Worm (Caenorhabditis elegans) whole organism, L4 larva: ENCODE data around the gene Y62H9A.16.

ENCODE experiments used
- ceh-20 ChIP-seq: fragments of 200-800 bp; sonication (Bioruptor generic); IDR thresholded peaks from 2 replicates; pipeline ENCODE4 v1.3.6; 2022; ENCODE audit warnings: missing genetic modification reagents, missing genetic modification characterization, missing compliant biosample characterization
- ctbp-1 ChIP-seq: fragments of 200-800 bp; sonication (Bioruptor generic); IDR thresholded peaks from 2 replicates; pipeline ENCODE4 v1.3.6; 2022; ENCODE audit warnings: missing genetic modification reagents, missing genetic modification characterization, missing compliant biosample characterization
- daf-12 ChIP-seq: fragments of 150-350 bp; optimal IDR thresholded peaks from 2 replicates; lab custom pipeline; 2014; ENCODE audit warnings: missing biosample characterization, missing genetic modification reagents, missing genetic modification characterization
- egl-27 ChIP-seq: sonication (generic microtip); optimal IDR thresholded peaks from 3 replicates; lab custom pipeline; 2017; ENCODE audit warnings: missing biosample characterization, missing genetic modification reagents, missing genetic modification characterization
- lin-13 ChIP-seq: fragments of 150-350 bp; optimal IDR thresholded peaks from 2 replicates; lab custom pipeline; 2014; ENCODE audit warnings: missing biosample characterization, missing genetic modification reagents, missing genetic modification characterization
- lir-3 ChIP-seq: sonication (generic microtip); optimal IDR thresholded peaks from 2 replicates; lab custom pipeline; 2016; ENCODE audit warnings: mild to moderate bottlenecking, missing genetic modification characterization, missing compliant biosample characterization
- mdl-1 ChIP-seq, 2 experiments: fragments of 150-350 bp in 1 of 2; sonication (generic microtip) in 1 of 2; optimal IDR thresholded peaks; 2 replicates each; lab custom pipeline; 2014 to 2017; ENCODE audit warnings: missing biosample characterization in 2 of 2, missing genetic modification characterization in 2 of 2
- mep-1 ChIP-seq: fragments of 150-350 bp; sonication (generic microtip); optimal IDR thresholded peaks from 3 replicates; lab custom pipeline; 2014; ENCODE audit warnings: missing biosample characterization, missing genetic modification characterization
- mxl-2 ChIP-seq: fragments of 200-800 bp; sonication (Bioruptor generic); conservative IDR thresholded peaks from 2 replicates; pipeline ENCODE4 v1.3.6; 2022; ENCODE audit warnings: missing genetic modification reagents, missing genetic modification characterization, missing compliant biosample characterization
- nhr-11 ChIP-seq: fragments of 150-350 bp; optimal IDR thresholded peaks from 2 replicates; lab custom pipeline; 2014; ENCODE audit warnings: missing biosample characterization, missing genetic modification characterization
- nhr-25 ChIP-seq: sonication (generic microtip); optimal IDR thresholded peaks from 2 replicates; lab custom pipeline; 2017; ENCODE audit warnings: missing genetic modification characterization, mild to moderate bottlenecking, missing compliant biosample characterization, antibody characterized with exemption, moderate library complexity, borderline replicate concordance; ENCODE audit not compliant: insufficient read depth
- nhr-28 ChIP-seq: fragments of 150-350 bp; optimal IDR thresholded peaks from 2 replicates; lab custom pipeline; 2014; ENCODE audit warnings: missing biosample characterization, missing genetic modification characterization
- rbr-2 ChIP-seq: sonication (generic microtip); optimal IDR thresholded peaks from 2 replicates; lab custom pipeline; 2016; ENCODE audit warnings: missing genotype, missing genetic modification characterization, missing compliant biosample characterization
- unc-62 ChIP-seq, 3 experiments: fragments of 150-350 bp in 1 of 3; sonication (generic microtip); optimal IDR thresholded peaks in 2 of 3; peaks in 1 of 3; 1 replicate in 1 of 3; 2 replicates in 2 of 3; lab custom pipeline; 2014 to 2017; ENCODE audit warnings: missing biosample characterization in 3 of 3, missing genetic modification characterization in 3 of 3, missing genetic modification reagents in 3 of 3, missing genotype in 1 of 3

- TF ChIP-seq lin-13 (GFP tag; lab: Kevin White, UChicago) (no peak), mep-1 (tag; lab: Kevin White, UChicago) (no peak), ceh-20 (GFP tag; lab: Robert Waterston, UW) (no peak), mxl-2 (GFP tag; lab: Robert Waterston, UW) (no peak), daf-12 (tag; lab: Kevin White, UChicago) (no peak), egl-27 (tag; lab: Kevin White, UChicago) (no peak), unc-62 (GFP tag; optimal IDR thresholded peaks at IDR 0.05 in 1 of 2; lab: Kevin White, UChicago) (no peak), unc-62 (tag; optimal IDR thresholded peaks at IDR 0.05; lab: Kevin White, UChicago) (no peak), nhr-28 (tag; lab: Kevin White, UChicago) (no peak), ctbp-1 (GFP tag; lab: Robert Waterston, UW) (no peak), mdl-1 (tag; optimal IDR thresholded peaks at IDR 0.05; lab: Kevin White, UChicago) (no peak), lir-3 (tag; lab: Kevin White, UChicago) (no peak), nhr-25 (tag; lab: Kevin White, UChicago) (no peak), nhr-11 (tag; lab: Kevin White, UChicago) (no peak), rbr-2 (tag; lab: Kevin White, UChicago) (no peak)
These were observed 9.9 kb upstream of the Y62H9A.16 start for ce11 chrX:11908226-11908625.
